Fruit fly (Drosophila melanogaster) whole organism, pupa: Measurements from ENCODE around the gene CAH7.

Experiments
- CG10348 ChIP-seq: fragments of 200-800 bp; sonication (Bioruptor generic); IDR thresholded peaks from 2 replicates; pipeline ENCODE4 v1.3.6; 2022; ENCODE audit warnings: missing biosample characterization, missing genetic modification characterization
- CG12605 ChIP-seq: fragments of 200-800 bp; sonication (Bioruptor generic); IDR thresholded peaks from 2 replicates; pipeline ENCODE4 v1.3.6; 2022; ENCODE audit warnings: missing biosample characterization, missing genetic modification characterization
- CG13204 ChIP-seq: fragments of 200-800 bp; sonication (Bioruptor generic); optimal IDR thresholded peaks from 2 replicates; lab custom pipeline; 2018; ENCODE audit warnings: missing biosample characterization, mild to moderate bottlenecking, missing genetic modification characterization, moderate library complexity
- CG14655 ChIP-seq: fragments of 200-800 bp; sonication (Bioruptor generic); optimal IDR thresholded peaks from 3 replicates; lab custom pipeline; 2017; ENCODE audit warnings: mild to moderate bottlenecking, missing biosample characterization, missing genetic modification reagents, missing genetic modification characterization
- CG15710 ChIP-seq: fragments of 200-800 bp; sonication (Bioruptor generic); optimal IDR thresholded peaks from 2 replicates; lab custom pipeline; 2018; ENCODE audit warnings: missing biosample characterization, mild to moderate bottlenecking, missing genetic modification characterization, moderate library complexity
- CG17806 ChIP-seq: fragments of 200-800 bp; sonication (Bioruptor generic); optimal IDR thresholded peaks from 2 replicates; lab custom pipeline; 2018; ENCODE audit warnings: missing biosample characterization, mild to moderate bottlenecking, missing genetic modification characterization, moderate library complexity
- CG32121 ChIP-seq: fragments of 200-800 bp; sonication (Bioruptor generic); IDR thresholded peaks from 2 replicates; pipeline ENCODE4 v1.3.6; 2022; ENCODE audit warnings: missing biosample characterization, missing genetic modification characterization
- CG34367 ChIP-seq: fragments of 200-800 bp; sonication (Bioruptor generic); optimal IDR thresholded peaks from 2 replicates; lab custom pipeline; 2018; ENCODE audit warnings: missing biosample characterization, mild to moderate bottlenecking, missing genetic modification characterization
- CG4496 ChIP-seq: fragments of 200-800 bp; sonication (Bioruptor generic); IDR thresholded peaks from 3 replicates; pipeline ENCODE4 v1.3.6; 2022; ENCODE audit warnings: missing biosample characterization, missing genetic modification characterization
- CG8159 ChIP-seq: fragments of 200-800 bp; sonication (Bioruptor generic); optimal IDR thresholded peaks from 3 replicates; lab custom pipeline; 2018; ENCODE audit warnings: missing biosample characterization, mild to moderate bottlenecking, missing genetic modification characterization, moderate library complexity
- CG8301 ChIP-seq: fragments of 200-800 bp; sonication (Bioruptor generic); optimal IDR thresholded peaks from 2 replicates; lab custom pipeline; 2018; ENCODE audit warnings: missing biosample characterization, mild to moderate bottlenecking, missing genetic modification characterization
- CG9948 ChIP-seq: fragments of 200-800 bp; sonication (Bioruptor generic); optimal IDR thresholded peaks from 2 replicates; lab custom pipeline; 2018; ENCODE audit warnings: missing biosample characterization, mild to moderate bottlenecking, missing genetic modification characterization, moderate library complexity
- D1 ChIP-seq: fragments of 200-800 bp; sonication (Bioruptor generic); optimal IDR thresholded peaks from 2 replicates; lab custom pipeline; 2018; ENCODE audit warnings: missing biosample characterization, mild to moderate bottlenecking, missing genetic modification characterization, moderate library complexity
- EcR ChIP-seq: fragments of 200-800 bp; sonication (Bioruptor generic); optimal IDR thresholded peaks from 3 replicates; lab custom pipeline; 2019; ENCODE audit warnings: missing biosample characterization, missing genetic modification characterization, mild to moderate bottlenecking, moderate library complexity, missing genetic modification reagents
- Ets98B ChIP-seq: fragments of 200-800 bp; sonication (Bioruptor generic); IDR thresholded peaks from 2 replicates; pipeline ENCODE4 v1.3.6; 2022; ENCODE audit warnings: missing biosample characterization, missing genetic modification characterization
- Pif1A ChIP-seq: fragments of 200-800 bp; sonication (Bioruptor generic); optimal IDR thresholded peaks from 3 replicates; lab custom pipeline; 2016; ENCODE audit warnings: missing biosample characterization, missing genetic modification characterization
- Pif1B ChIP-seq: fragments of 200-800 bp; sonication (Bioruptor generic); optimal IDR thresholded peaks from 3 replicates; lab custom pipeline; 2016; ENCODE audit warnings: missing biosample characterization, missing genetic modification characterization
- Snoo ChIP-seq: fragments of 200-800 bp; sonication (Bioruptor generic); optimal IDR thresholded peaks from 3 replicates; lab custom pipeline; 2017; ENCODE audit warnings: missing biosample characterization, mild to moderate bottlenecking, missing genetic modification characterization, inconsistent platforms
- fd96Ca ChIP-seq: fragments of 200-800 bp; sonication (Bioruptor generic); IDR thresholded peaks from 3 replicates; pipeline ENCODE4 v1.3.6; 2022; ENCODE audit warnings: missing biosample characterization, missing genetic modification characterization
- gl ChIP-seq: fragments of 200-800 bp; sonication (Bioruptor generic); optimal IDR thresholded peaks from 2 replicates; lab custom pipeline; 2018; ENCODE audit warnings: missing biosample characterization, mild to moderate bottlenecking, missing genetic modification characterization
- rn ChIP-seq: fragments of 200-800 bp; sonication (Bioruptor generic); IDR thresholded peaks from 2 replicates; pipeline ENCODE4 v1.3.6; 2022; ENCODE audit warnings: missing biosample characterization, missing genetic modification characterization

CAH7 gene

DNA sequence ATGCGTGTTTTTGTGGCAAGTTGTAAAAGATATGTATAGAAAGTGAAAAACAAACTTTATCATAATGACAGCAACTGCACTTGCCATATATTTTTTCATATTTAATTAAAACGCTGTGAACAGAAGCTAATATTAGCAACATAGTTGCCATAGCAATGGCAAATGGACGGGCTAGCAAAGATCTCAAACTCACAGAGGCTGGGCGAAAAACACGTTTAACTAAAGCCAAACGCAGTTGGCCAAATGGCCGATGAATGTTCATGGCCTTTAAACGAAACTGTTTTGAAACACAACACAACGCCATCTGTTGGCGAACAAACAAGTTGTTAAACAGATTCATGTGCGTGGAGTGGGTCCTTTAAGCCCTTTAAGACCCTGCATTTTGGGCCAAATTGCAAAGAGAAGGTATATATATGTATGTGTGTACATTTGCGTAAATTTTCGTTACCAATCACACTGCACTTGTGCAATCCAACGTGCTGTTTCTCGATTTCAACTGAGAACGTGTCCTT is 36.4 kb downstream of the CAH7 start:
- TF ChIP-seq Snoo (tag; lab: Kevin White, UChicago) = no peak

DNA sequence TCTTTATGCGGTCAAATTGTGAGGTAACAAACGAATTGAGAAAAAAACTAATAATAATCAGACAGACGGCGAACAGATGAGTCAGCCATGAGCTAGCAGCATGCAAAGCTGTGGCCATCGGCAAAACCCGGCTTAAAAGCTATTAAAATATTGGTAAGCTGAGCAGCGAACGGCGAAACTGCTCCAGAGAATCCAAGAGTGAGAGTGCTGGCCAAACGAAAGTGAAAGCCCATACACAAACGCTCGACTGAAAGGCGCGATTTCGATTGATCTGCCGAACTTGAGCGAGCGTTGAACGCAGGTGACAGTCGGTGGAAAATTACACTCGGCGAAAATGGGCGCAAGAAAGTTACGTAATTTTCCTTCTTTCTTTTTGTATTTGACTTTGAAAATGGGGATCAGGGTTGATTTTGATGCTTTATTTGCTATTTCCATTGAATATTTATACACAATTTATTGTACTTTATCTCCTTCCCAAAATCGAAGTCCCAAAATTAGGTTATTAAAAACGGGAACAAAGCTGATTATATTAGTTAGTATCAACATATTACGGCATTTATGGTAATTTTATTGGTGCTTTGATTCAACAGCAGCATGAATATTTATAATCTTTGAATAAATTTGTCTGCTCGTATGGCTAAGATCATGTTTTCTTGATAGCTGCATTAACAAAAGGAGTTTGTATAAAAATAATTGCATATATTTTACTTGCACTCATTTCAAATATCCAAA is 37.8 kb downstream of the CAH7 start:
- TF ChIP-seq fd96Ca (no peak), CG13204 (GFP tag; lab: Kevin White, UChicago) (no peak), CG32121 (no peak), CG8301 (tag; lab: Kevin White, UChicago) (no peak), CG34367 (tag; lab: Kevin White, UChicago) (no peak), Pif1B (GFP tag; lab: Kevin White, UChicago) (no peak), gl (no peak), CG12605 (GFP tag; lab: Robert Waterston, UW) (no peak), EcR (no peak)

DNA sequence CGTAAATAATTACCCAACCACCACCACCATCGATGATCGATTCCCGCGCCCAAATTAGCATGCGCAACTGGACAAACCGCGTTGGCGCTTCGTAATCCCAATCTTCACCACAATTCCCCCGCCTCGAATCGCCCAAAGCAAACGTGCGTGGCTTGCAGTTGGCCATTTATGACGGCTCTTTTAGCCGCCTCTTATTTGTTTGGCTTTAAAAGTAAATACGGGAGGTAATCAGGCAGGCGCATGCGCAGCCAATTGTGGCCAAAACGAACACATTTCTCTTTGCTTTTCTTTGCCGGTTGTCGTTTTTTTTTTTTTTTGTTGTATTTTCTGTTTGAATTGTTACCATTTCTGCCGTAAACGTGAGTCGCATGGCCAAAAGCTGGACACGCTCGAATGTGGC is 38.5 kb downstream of the CAH7 start:
- no peak for TF ChIP-seq CG9948 (tag; lab: Kevin White, UChicago)

DNA sequence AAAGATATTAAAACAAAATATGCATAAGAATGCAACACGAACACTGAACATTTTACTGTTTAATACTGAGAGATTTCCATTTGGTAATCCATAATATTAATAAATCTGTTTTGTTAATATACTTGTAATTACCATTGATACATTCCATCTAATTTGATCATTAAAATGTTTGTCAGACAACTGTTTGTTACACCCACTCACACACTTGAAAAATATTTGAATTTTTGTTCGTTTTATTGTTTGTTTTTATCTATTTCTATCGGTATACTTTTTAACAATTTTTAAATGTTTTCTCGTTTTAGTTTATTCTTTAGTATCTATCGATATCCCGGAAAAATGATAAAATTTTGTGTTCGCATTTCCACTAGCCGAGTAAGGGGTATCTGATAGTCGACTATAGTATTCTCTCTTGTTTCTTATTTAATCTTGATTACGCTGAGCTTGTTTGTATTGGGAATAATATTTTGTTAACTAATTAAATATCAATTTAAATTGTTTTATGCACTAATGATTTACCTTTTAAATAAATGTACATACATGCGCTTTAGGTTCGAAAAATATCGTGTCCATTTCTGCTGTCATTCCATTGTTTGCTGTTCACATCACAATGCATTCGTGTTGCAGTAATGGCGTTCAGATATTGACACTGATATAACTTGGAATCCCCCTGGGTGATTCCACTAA is 39.9 kb downstream of the CAH7 start, which contains the start of gene CG34303:
CG34303 (minus strand) TSS at position 51 of the 684 bp plus-strand sequence.
- no peak for TF ChIP-seq CG8301 (tag; lab: Kevin White, UChicago)
- TF ChIP-seq gl = no peak
- TF ChIP-seq CG32121 = no peak
- TF ChIP-seq CG9948 (tag; lab: Kevin White, UChicago) = no peak
- TF ChIP-seq fd96Ca = no peak
- no peak for TF ChIP-seq CG13204 (GFP tag; lab: Kevin White, UChicago)
- no peak for TF ChIP-seq Pif1A
- no peak for TF ChIP-seq CG12605 (GFP tag; lab: Robert Waterston, UW)
- no peak for TF ChIP-seq CG8159 (tag; lab: Kevin White, UChicago)
- no peak for TF ChIP-seq EcR
- TF ChIP-seq CG10348 = no peak
- no peak for TF ChIP-seq Snoo (tag; lab: Kevin White, UChicago)
- TF ChIP-seq CG15710 (tag; lab: Kevin White, UChicago) = no peak
- TF ChIP-seq D1 = no peak
- no peak for TF ChIP-seq CG4496 (GFP tag; lab: Robert Waterston, UW)
- no peak for TF ChIP-seq CG34367 (tag; lab: Kevin White, UChicago)

DNA sequence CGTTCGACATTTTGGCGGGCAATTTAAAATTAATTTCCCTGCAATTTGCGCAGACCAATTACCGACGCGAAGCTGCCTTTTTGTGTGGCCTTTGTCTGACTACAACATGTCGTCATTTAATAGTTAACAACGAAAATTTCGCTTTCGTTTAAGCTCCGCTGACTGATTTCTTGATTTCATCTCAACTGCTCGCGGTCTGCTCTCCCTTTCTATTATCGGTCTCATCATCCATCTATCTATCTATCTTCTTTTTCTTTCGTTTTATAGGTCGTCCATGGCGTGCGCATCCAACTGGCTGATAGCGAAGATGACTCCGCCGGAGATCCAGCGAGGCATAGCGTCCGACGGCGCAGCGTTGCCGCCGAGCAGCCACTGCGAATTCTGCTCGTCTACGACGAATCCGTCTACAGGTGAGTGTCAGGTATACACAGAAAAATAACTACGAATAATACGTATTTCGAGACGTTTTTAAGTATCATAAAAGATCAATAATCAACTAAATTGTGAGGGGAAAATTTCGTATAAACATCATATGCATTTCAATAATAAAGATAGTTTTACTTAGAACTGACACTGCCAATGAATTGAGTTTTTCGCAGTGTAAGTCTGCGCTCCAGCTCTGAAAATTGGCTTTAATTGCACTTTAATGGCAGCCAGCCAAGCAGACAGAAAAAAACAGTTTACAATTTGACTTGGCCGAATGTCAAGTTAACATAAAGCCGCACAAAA is 42.1 kb downstream of the CAH7 start:
- TF ChIP-seq Pif1B (GFP tag; lab: Kevin White, UChicago) = no peak
- no peak for TF ChIP-seq gl
- TF ChIP-seq CG32121 = peak; percentile 74
- TF ChIP-seq CG12605 (GFP tag; lab: Robert Waterston, UW) = peak; percentile 56
- no peak for TF ChIP-seq CG13204 (GFP tag; lab: Kevin White, UChicago)
- peak; percentile 60 for TF ChIP-seq CG8301 (tag; lab: Kevin White, UChicago)
- TF ChIP-seq CG4496 (GFP tag; lab: Robert Waterston, UW) = peak; percentile 84; the same call in 2 of the 3 replicates
- no peak for TF ChIP-seq CG9948 (tag; lab: Kevin White, UChicago)
- TF ChIP-seq CG14655 (GFP tag; lab: Kevin White, UChicago) = no peak
- TF ChIP-seq CG8159 (tag; lab: Kevin White, UChicago) = no peak
- TF ChIP-seq CG15710 (tag; lab: Kevin White, UChicago) = no peak
- TF ChIP-seq CG17806 (tag; lab: Kevin White, UChicago) = peak; percentile 35
- peak; percentile 73 for TF ChIP-seq Ets98B
- TF ChIP-seq EcR = no peak
- TF ChIP-seq fd96Ca = peak; percentile 46; the same call in 1 of the 3 replicates
- no peak for TF ChIP-seq Pif1A
- no peak for TF ChIP-seq CG10348
- no peak for TF ChIP-seq D1
- TF ChIP-seq rn = peak; percentile 38; the same call in 1 of the 2 replicates
- TF ChIP-seq CG34367 (tag; lab: Kevin White, UChicago) = no peak
- TF ChIP-seq Snoo (tag; lab: Kevin White, UChicago) = no peak

DNA sequence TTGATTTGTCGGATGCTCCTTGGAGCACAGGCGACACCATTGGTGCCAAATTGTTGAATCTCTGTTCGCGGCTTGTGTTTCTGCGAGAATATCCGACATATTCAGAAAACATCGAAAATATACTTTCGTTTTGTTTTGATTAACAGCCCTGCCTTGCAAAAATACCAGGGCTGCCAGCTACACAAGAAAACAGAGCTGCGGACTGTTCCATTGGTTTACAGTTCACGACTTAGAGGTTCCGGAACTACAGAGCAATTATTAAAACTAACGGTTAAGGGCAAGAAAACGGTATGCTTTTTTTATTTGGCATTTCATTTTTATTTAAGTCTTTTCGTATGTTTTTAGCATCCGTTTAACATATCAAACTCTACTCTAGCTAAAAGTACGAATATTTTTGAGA is 49.1 kb downstream of the CAH7 start, which contains the start of gene CG6254:
CG6254 (minus strand) TSS at position 169 of the 400 bp plus-strand sequence.
- TF ChIP-seq fd96Ca (no peak), CG15710 (tag; lab: Kevin White, UChicago) (no peak), CG8159 (tag; lab: Kevin White, UChicago) (no peak), rn (no peak), CG17806 (tag; lab: Kevin White, UChicago) (no peak), CG34367 (tag; lab: Kevin White, UChicago) (no peak), Ets98B (no peak), CG12605 (GFP tag; lab: Robert Waterston, UW) (no peak), D1 (no peak), CG14655 (GFP tag; lab: Kevin White, UChicago) (no peak), Pif1A (no peak), Pif1B (GFP tag; lab: Kevin White, UChicago) (no peak), CG4496 (GFP tag; lab: Robert Waterston, UW) (no peak), CG32121 (no peak), EcR (no peak), Snoo (tag; lab: Kevin White, UChicago) (no peak)
